Worm (Caenorhabditis elegans) whole organism, L2 larva: Measurements from ENCODE around the gene lgg-3.

Experiments
- lin-11 ChIP-seq: fragments of 150-350 bp; sonication (generic microtip); optimal IDR thresholded peaks from 2 replicates; lab custom pipeline; 2014; ENCODE audit warnings: missing biosample characterization, missing genetic modification characterization, inconsistent platforms, mixed read lengths
- lin-39 ChIP-seq: fragments of 150-350 bp; optimal IDR thresholded peaks from 2 replicates; lab custom pipeline; 2014; ENCODE audit warnings: missing biosample characterization, missing genetic modification reagents, missing genetic modification characterization
- nhr-11 ChIP-seq: fragments of 150-350 bp; optimal IDR thresholded peaks from 2 replicates; lab custom pipeline; 2014; ENCODE audit warnings: missing biosample characterization, missing genetic modification characterization
- nhr-12 ChIP-seq: fragments of 150-350 bp; optimal IDR thresholded peaks from 2 replicates; lab custom pipeline; 2014; ENCODE audit warnings: missing biosample characterization, missing genetic modification characterization
- unc-39 ChIP-seq: fragments of 150-350 bp; optimal IDR thresholded peaks from 2 replicates; lab custom pipeline; 2014; ENCODE audit warnings: missing biosample characterization, missing genetic modification characterization
- unc-62 ChIP-seq: fragments of 150-350 bp; optimal IDR thresholded peaks from 2 replicates; lab custom pipeline; 2014; ENCODE audit warnings: missing biosample characterization, missing genetic modification reagents, missing genetic modification characterization
- ztf-11 ChIP-seq: sonication (generic microtip); optimal IDR thresholded peaks from 2 replicates; lab custom pipeline; 2017; ENCODE audit warnings: missing biosample characterization, missing genetic modification characterization

DNA sequence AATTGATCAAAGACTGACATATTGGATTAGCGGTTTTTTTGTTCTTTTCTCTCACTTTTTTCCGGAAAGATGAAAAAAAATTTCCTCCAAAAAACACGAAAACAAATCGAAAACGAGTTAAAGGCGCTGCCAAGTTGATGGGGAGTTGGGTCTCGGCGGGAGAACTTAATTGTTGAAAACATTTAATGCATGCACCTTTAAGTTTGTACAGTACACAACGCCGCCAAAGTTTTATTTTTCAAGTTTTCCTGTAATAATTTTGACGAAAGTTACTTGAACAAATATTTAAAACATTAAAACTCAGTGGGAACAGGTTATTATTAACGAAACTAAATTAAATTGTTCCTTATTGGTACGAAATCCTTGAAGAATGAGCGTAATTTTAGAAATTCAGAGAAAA is 3.7 kb upstream of the lgg-3 start:
- TF ChIP-seq unc-62 (no peak), nhr-11 (no peak), ztf-11 (tag; lab: Kevin White, UChicago) (no peak), nhr-12 (tag; lab: Kevin White, UChicago) (no peak), lin-11 (no peak), unc-39 (no peak), lin-39 (tag; lab: Kevin White, UChicago) (no peak)
